Worm (Caenorhabditis elegans): ENCODE data around the gene npr-29.
A peak's percentile ranks its signal among the peaks of the same experiment; 100 is the strongest.

npr-29 gene

DNA sequence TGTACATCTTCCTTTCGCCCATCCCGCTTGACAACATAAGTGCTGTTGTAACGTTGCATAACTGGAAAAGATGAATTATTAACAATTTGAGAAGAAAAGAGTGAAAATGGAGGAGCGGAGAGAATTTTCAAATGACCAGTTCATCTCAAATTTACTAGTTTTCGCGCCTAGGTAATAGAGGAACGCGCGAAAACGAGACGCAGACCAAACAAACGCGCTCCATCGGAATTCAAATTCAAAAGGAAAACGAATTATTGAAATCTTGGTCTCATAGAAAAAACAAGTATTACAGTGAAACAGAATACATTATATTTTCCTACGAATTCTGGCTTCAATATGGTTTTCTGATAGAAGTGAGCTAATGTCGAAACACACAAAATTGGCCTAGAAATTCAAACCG lies 12.9 kb upstream of the npr-29 start (continued):
- TF ChIP-seq ztf-11 (tag; optimal IDR thresholded peaks at IDR 0.05) (no peak), nhr-25 (tag; optimal IDR thresholded peaks at IDR 0.05) (no peak), nhr-21 (tag; optimal IDR thresholded peaks at IDR 0.05) (no peak), unc-62 (GFP tag; optimal IDR thresholded peaks at IDR 0.05) (no peak), nhr-129 (tag; optimal IDR thresholded peaks at IDR 0.05) (peak; percentile 65), unc-39 (tag; optimal IDR thresholded peaks at IDR 0.05) (no peak), skn-1 (tag; optimal IDR thresholded peaks at IDR 0.05) (no peak)

DNA sequence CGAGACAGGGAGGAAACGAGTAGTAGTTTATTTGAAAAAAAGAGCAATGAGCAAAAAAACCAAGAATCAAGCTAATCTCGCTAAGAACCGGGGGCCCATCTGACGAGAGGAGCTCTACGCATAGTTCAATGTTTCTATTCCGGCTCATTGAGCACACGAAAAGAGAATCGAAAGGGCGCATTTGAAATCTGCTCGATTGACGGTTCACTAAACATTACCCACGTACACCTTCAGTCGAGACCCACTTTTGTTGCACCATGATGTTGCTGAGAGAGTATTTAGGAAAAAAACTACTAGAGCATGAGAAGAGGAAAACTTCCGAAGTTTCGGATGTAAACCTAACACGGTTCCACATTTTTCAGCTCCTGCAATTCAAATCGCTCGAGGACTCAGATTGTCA lies 9.7 kb upstream of the npr-29 start:
- TF ChIP-seq nhr-6 (tag; optimal IDR thresholded peaks at IDR 0.05) (no peak), nhr-12 (tag; optimal IDR thresholded peaks at IDR 0.05) (no peak), mab-5 (tag; optimal IDR thresholded peaks at IDR 0.05) (no peak), sma-9 (GFP tag; optimal IDR thresholded peaks at IDR 0.05) (no peak), sma-9 (tag; optimal IDR thresholded peaks at IDR 0.05) (no peak), ceh-16 (tag; optimal IDR thresholded peaks at IDR 0.05) (no peak), dmd-4 (tag; optimal IDR thresholded peaks at IDR 0.05) (no peak), lsy-2 (tag; optimal IDR thresholded peaks at IDR 0.05) (no peak), lin-11 (tag; optimal IDR thresholded peaks at IDR 0.05) (no peak), snpc-4 (tag; optimal IDR thresholded peaks at IDR 0.05) (no peak), unc-39 (tag; optimal IDR thresholded peaks at IDR 0.05) (no peak), ztf-4 (tag; optimal IDR thresholded peaks at IDR 0.05) (no peak), elt-1 (tag; optimal IDR thresholded peaks at IDR 0.05) (no peak), Y55F3AM.14 (GFP tag; optimal IDR thresholded peaks at IDR 0.05) (no peak), ztf-11 (tag; optimal IDR thresholded peaks at IDR 0.05) (no peak), R02D3.7 (tag; optimal IDR thresholded peaks at IDR 0.05) (no peak)

DNA sequence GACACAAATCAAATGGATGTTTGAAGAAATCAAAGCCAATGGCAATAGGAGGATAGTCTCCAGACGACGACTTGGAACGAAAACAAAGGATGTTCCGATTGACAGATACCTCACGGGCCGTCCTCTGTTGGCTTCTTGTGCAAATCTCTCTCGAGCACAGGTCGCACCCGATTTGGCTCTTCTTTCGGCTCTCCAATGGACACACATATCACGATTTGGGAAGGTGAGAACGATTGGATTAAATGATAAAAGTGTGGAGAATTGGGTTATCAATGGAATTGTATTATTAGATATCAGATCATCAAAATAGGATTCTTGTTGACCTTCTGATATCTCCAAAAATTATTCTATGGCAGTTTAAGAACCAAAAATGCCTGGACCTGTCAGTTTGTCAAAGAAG lies 9.1 kb downstream of the npr-29 start, which contains the start of gene ZC84.1:
TSS of gene ZC84.1 (minus strand) at position 101 of the 400 bp plus-strand sequence.
- TF ChIP-seq R02D3.7 (tag; optimal IDR thresholded peaks at IDR 0.05) (no peak), egl-27 (tag; optimal IDR thresholded peaks at IDR 0.05) (no peak), lsy-2 (tag; optimal IDR thresholded peaks at IDR 0.05) (no peak), nhr-6 (tag; optimal IDR thresholded peaks at IDR 0.05) (no peak), nhr-21 (tag; optimal IDR thresholded peaks at IDR 0.05) (no peak), blmp-1 (tag; optimal IDR thresholded peaks at IDR 0.05; ENCODE audit: insufficient read depth) (no peak), ztf-1 (GFP tag; conservative IDR thresholded peaks at IDR 0.05) (no peak), snpc-4 (tag; optimal IDR thresholded peaks at IDR 0.05) (no peak), mbf-1 (tag; optimal IDR thresholded peaks at IDR 0.05) (no peak)

DNA sequence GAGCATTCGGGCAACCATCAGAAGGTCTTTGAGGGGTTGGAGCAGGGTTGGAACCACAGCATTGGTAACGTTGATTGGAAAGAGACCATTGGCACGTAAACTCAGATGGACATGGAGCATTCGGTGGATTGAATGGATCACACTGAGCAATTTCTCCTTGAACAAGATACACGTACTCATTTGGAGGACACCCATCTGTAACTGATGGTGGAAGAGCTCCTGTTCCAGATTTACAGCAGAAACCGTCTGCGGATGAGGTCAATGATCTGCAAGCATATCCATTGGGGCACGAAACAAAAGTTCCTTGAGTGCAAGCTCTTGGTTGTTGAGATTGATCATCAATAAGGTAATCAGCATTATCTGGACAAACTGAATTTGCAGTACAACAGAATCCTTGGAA lies 13.3 kb downstream of the npr-29 start:
- TF ChIP-seq alr-1 (tag; optimal IDR thresholded peaks at IDR 0.05) (no peak), zag-1 (tag; optimal IDR thresholded peaks at IDR 0.05) (no peak), nhr-12 (tag; optimal IDR thresholded peaks at IDR 0.05) (no peak), unc-62 (GFP tag; optimal IDR thresholded peaks at IDR 0.05) (no peak), nhr-6 (tag; optimal IDR thresholded peaks at IDR 0.05) (no peak), lin-39 (tag; optimal IDR thresholded peaks at IDR 0.05) (no peak), nhr-11 (tag; optimal IDR thresholded peaks at IDR 0.05) (no peak), C34F6.9 (tag; optimal IDR thresholded peaks at IDR 0.05) (no peak), nhr-21 (tag; optimal IDR thresholded peaks at IDR 0.05) (no peak), sma-3 (GFP tag; optimal IDR thresholded peaks at IDR 0.05) (no peak), nhr-77 (tag; optimal IDR thresholded peaks at IDR 0.05) (no peak), ceh-16 (tag; optimal IDR thresholded peaks at IDR 0.05) (no peak)

DNA sequence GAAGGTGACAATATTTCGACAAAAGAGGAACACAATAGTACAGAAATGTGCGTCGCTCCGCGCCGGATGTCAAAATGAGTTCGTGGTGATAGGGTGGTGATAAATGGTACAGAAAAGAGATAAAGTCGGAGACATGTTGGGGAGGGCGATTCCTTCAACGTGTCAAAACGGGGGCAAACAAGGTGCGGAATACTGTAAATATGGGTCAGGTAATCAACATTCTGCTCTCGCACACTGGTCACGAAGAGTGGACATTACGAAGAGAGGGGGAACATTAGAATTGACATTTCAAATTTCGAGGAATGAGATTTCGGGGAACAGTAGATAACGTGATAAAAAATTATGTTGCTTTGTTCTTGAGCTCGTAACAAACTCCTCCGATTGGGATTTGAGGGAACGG lies 15.7 kb downstream of the npr-29 start, which contains the start of gene ZC84.6:
TSS of gene ZC84.6 (minus strand) at position 101 of the 400 bp plus-strand sequence.
- TF ChIP-seq lsy-2 (tag; optimal IDR thresholded peaks at IDR 0.05): no peak
- TF ChIP-seq nhr-6 (tag; optimal IDR thresholded peaks at IDR 0.05): no peak
- no peak for TF ChIP-seq ztf-4 (tag; optimal IDR thresholded peaks at IDR 0.05)
- no peak for TF ChIP-seq F13H6.1 (tag; optimal IDR thresholded peaks at IDR 0.05)

DNA sequence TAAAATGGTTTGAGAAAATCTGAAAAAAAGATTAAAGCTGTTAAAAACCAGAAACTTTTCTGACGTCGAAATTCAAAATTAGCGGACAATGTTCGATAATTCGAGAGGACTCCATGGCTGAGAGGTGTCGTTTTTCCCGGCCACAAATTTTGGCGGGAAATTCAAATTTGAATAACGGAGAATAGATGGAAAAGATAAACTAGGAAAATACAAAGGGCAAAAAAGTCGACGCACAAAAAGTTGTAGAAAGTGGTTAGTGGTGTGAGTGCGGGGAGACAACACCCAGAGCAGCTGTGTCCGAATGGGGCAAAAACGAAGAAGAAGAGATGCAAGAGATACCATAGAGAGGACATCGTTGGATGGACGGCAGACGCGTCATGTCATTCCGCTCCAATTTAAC lies 24.2 kb downstream of the npr-29 start, which contains the start of gene cls-3:
TSS of gene cls-3 (minus strand) at position 19 of the 400 bp plus-strand sequence.
- TF ChIP-seq fos-1 (tag; optimal IDR thresholded peaks at IDR 0.05) (no peak), sem-4 (tag; optimal IDR thresholded peaks at IDR 0.05) (no peak), nhr-237 (tag; optimal IDR thresholded peaks at IDR 0.05) (no peak), nhr-6 (tag; optimal IDR thresholded peaks at IDR 0.05) (peak; percentile 26), ztf-1 (GFP tag; conservative IDR thresholded peaks at IDR 0.05) (no peak), elt-1 (tag; optimal IDR thresholded peaks at IDR 0.05) (no peak), gmeb-1 (tag; optimal IDR thresholded peaks at IDR 0.05) (peak; percentile 80), nhr-23 (tag; optimal IDR thresholded peaks at IDR 0.05) (no peak), zag-1 (tag; optimal IDR thresholded peaks at IDR 0.05) (peak; percentile 7), ceh-16 (tag; optimal IDR thresholded peaks at IDR 0.05) (no peak), nhr-11 (tag; optimal IDR thresholded peaks at IDR 0.05) (no peak), C34F6.9 (tag; optimal IDR thresholded peaks at IDR 0.05) (peak; percentile 59), dmd-4 (tag; optimal IDR thresholded peaks at IDR 0.05) (no peak), nhr-21 (tag; optimal IDR thresholded peaks at IDR 0.05) (peak; percentile 9), sma-9 (GFP tag; optimal IDR thresholded peaks at IDR 0.05) (peak; percentile 61), sma-9 (tag; optimal IDR thresholded peaks at IDR 0.05) (no peak), lsy-2 (tag; optimal IDR thresholded peaks at IDR 0.05) (peak in 1 of 2 experiments; percentile 82), F13H6.1 (tag; optimal IDR thresholded peaks at IDR 0.05) (peak; percentile 16), nhr-129 (tag; optimal IDR thresholded peaks at IDR 0.05) (peak; percentile 36), unc-55 (GFP tag; optimal IDR thresholded peaks at IDR 0.05) (peak; percentile 47), Y55F3AM.14 (GFP tag; optimal IDR thresholded peaks at IDR 0.05) (no peak), unc-62 (GFP tag; optimal IDR thresholded peaks at IDR 0.05) (no peak)

All from whole organism, L2 larva.